Worm (Caenorhabditis elegans) whole organism, L4 larva: Measurements from ENCODE around the gene col-71.

ENCODE experiments used
- D1046.2 ChIP-seq: fragments of 200-800 bp; sonication (Bioruptor generic); IDR thresholded peaks from 2 replicates; pipeline ENCODE4 v1.3.6; 2022; ENCODE audit warnings: missing genetic modification characterization, missing compliant biosample characterization
- F26F4.8 ChIP-seq: fragments of 200-800 bp; sonication (Bioruptor generic); conservative IDR thresholded peaks from 2 replicates; pipeline ENCODE4 v1.3.6; 2022; ENCODE audit warnings: missing genetic modification characterization, missing compliant biosample characterization
- R02D3.7 ChIP-seq: fragments of 150-350 bp; sonication (generic microtip); optimal IDR thresholded peaks from 3 replicates; lab custom pipeline; 2014; ENCODE audit warnings: missing biosample characterization, missing genetic modification characterization
- Y105C5A.15 ChIP-seq: fragments of 200-800 bp; sonication (Bioruptor generic); IDR thresholded peaks from 2 replicates; pipeline ENCODE4 v1.3.6; 2022; ENCODE audit warnings: missing genetic modification characterization, missing compliant biosample characterization
- Y75B8A.6 ChIP-seq: fragments of 200-800 bp; sonication (Bioruptor generic); IDR thresholded peaks from 2 replicates; pipeline ENCODE4 v1.3.6; 2022; ENCODE audit warnings: missing genetic modification reagents, missing genetic modification characterization, missing compliant biosample characterization
- ama-1 ChIP-seq: fragments of 150-350 bp; optimal IDR thresholded peaks from 2 replicates; lab custom pipeline; 2014; ENCODE audit warnings: inconsistent platforms, mixed read lengths
- arid-1 ChIP-seq: fragments of 200-800 bp; sonication (Bioruptor generic); conservative IDR thresholded peaks from 2 replicates; pipeline ENCODE4 v1.3.6; 2022; ENCODE audit warnings: missing genetic modification reagents, missing genetic modification characterization, missing compliant biosample characterization
- attf-4 ChIP-seq: sonication (generic microtip); optimal IDR thresholded peaks from 3 replicates; lab custom pipeline; 2017; ENCODE audit warnings: missing biosample characterization, missing genetic modification characterization
- ceh-20 ChIP-seq: fragments of 200-800 bp; sonication (Bioruptor generic); IDR thresholded peaks from 2 replicates; pipeline ENCODE4 v1.3.6; 2022; ENCODE audit warnings: missing genetic modification reagents, missing genetic modification characterization, missing compliant biosample characterization
- ceh-32 ChIP-seq: sonication (generic microtip); optimal IDR thresholded peaks from 2 replicates; lab custom pipeline; 2016; ENCODE audit warnings: mild to moderate bottlenecking, missing genetic modification characterization, missing compliant biosample characterization; ENCODE audit not compliant: poor library complexity
- ceh-44 ChIP-seq: fragments of 200-800 bp; sonication (Bioruptor generic); IDR thresholded peaks from 2 replicates; pipeline ENCODE4 v1.3.6; 2022; ENCODE audit warnings: missing genetic modification reagents, missing genetic modification characterization, missing compliant biosample characterization
- ceh-62 ChIP-seq: sonication (generic microtip); optimal IDR thresholded peaks from 2 replicates; lab custom pipeline; 2017; ENCODE audit warnings: missing biosample characterization, missing genetic modification characterization
- cey-2 ChIP-seq: sonication (generic microtip); optimal IDR thresholded peaks from 3 replicates; lab custom pipeline; 2017; ENCODE audit warnings: missing genetic modification characterization, mild to moderate bottlenecking, missing compliant biosample characterization, antibody characterized with exemption, borderline replicate concordance; ENCODE audit not compliant: insufficient read depth
- daf-8 ChIP-seq: fragments of 200-800 bp; sonication (Bioruptor generic); IDR thresholded peaks from 2 replicates; pipeline ENCODE4 v1.3.6; 2022; ENCODE audit warnings: missing genetic modification characterization, missing compliant biosample characterization
- dmd-8 ChIP-seq: fragments of 200-800 bp; sonication (Bioruptor generic); IDR thresholded peaks from 2 replicates; pipeline ENCODE4 v1.3.6; 2022; ENCODE audit warnings: missing genetic modification characterization, missing compliant biosample characterization
- dpl-1 ChIP-seq: fragments of 150-350 bp; optimal IDR thresholded peaks from 2 replicates; lab custom pipeline; 2014; ENCODE audit warnings: missing biosample characterization, missing genetic modification reagents, missing genetic modification characterization
- egl-27 ChIP-seq: sonication (generic microtip); optimal IDR thresholded peaks from 3 replicates; lab custom pipeline; 2017; ENCODE audit warnings: missing biosample characterization, missing genetic modification reagents, missing genetic modification characterization
- egl-43 ChIP-seq: fragments of 200-800 bp; sonication (Bioruptor generic); IDR thresholded peaks from 2 replicates; pipeline ENCODE4 v1.3.6; 2022; ENCODE audit warnings: missing genetic modification reagents, missing genetic modification characterization, missing compliant biosample characterization
- gei-8 ChIP-seq: fragments of 200-800 bp; sonication (Bioruptor generic); optimal IDR thresholded peaks from 2 replicates; lab custom pipeline; 2018; ENCODE audit warnings: mild to moderate bottlenecking, missing genetic modification characterization, missing compliant biosample characterization
- hlh-11 ChIP-seq: fragments of 200-800 bp; sonication (Bioruptor generic); optimal IDR thresholded peaks from 2 replicates; lab custom pipeline; 2018; ENCODE audit warnings: mild to moderate bottlenecking, missing genetic modification characterization, missing compliant biosample characterization
- hmg-1.1 ChIP-seq: fragments of 200-800 bp; sonication (Bioruptor generic); IDR thresholded peaks from 2 replicates; pipeline ENCODE4 v1.3.6; 2022; ENCODE audit warnings: missing genetic modification reagents, missing genetic modification characterization, missing compliant biosample characterization
- lin-13 ChIP-seq: fragments of 150-350 bp; optimal IDR thresholded peaks from 2 replicates; lab custom pipeline; 2014; ENCODE audit warnings: missing biosample characterization, missing genetic modification reagents, missing genetic modification characterization
- lin-15B ChIP-seq: fragments of 150-350 bp; sonication (generic microtip); optimal IDR thresholded peaks from 3 replicates; lab custom pipeline; 2014; ENCODE audit warnings: missing biosample characterization, missing genetic modification characterization
- lin-38 ChIP-seq: fragments of 200-800 bp; sonication (Bioruptor generic); IDR thresholded peaks from 2 replicates; pipeline ENCODE4 v1.3.6; 2022; ENCODE audit warnings: missing genetic modification reagents, missing genetic modification characterization, missing compliant biosample characterization
- mdt-29 ChIP-seq: fragments of 200-800 bp; sonication (Bioruptor generic); IDR thresholded peaks from 2 replicates; pipeline ENCODE4 v1.3.6; 2022; ENCODE audit warnings: missing genetic modification reagents, missing genetic modification characterization, missing compliant biosample characterization
- mep-1 ChIP-seq: fragments of 150-350 bp; sonication (generic microtip); optimal IDR thresholded peaks from 3 replicates; lab custom pipeline; 2014; ENCODE audit warnings: missing biosample characterization, missing genetic modification characterization
- mxl-2 ChIP-seq: fragments of 200-800 bp; sonication (Bioruptor generic); conservative IDR thresholded peaks from 2 replicates; pipeline ENCODE4 v1.3.6; 2022; ENCODE audit warnings: missing genetic modification reagents, missing genetic modification characterization, missing compliant biosample characterization
- nhr-10 ChIP-seq: fragments of 150-350 bp; optimal IDR thresholded peaks from 2 replicates; lab custom pipeline; 2014; ENCODE audit warnings: missing biosample characterization, missing genetic modification characterization
- nhr-237 ChIP-seq: sonication (generic microtip); optimal IDR thresholded peaks from 2 replicates; lab custom pipeline; 2017; ENCODE audit warnings: missing biosample characterization, missing genetic modification characterization
- nhr-41 ChIP-seq: fragments of 200-800 bp; sonication (Bioruptor generic); IDR thresholded peaks from 2 replicates; pipeline ENCODE4 v1.3.6; 2022; ENCODE audit warnings: missing genetic modification reagents, missing genetic modification characterization, missing compliant biosample characterization
- nhr-48 ChIP-seq: sonication (generic microtip); optimal IDR thresholded peaks from 2 replicates; lab custom pipeline; 2016; ENCODE audit warnings: mild to moderate bottlenecking, missing genetic modification characterization, missing compliant biosample characterization
- nhr-77 ChIP-seq: fragments of 150-350 bp; optimal IDR thresholded peaks from 2 replicates; lab custom pipeline; 2014; ENCODE audit warnings: missing biosample characterization, missing genetic modification characterization
- saeg-2 ChIP-seq: fragments of 200-800 bp; sonication (Bioruptor generic); IDR thresholded peaks from 2 replicates; pipeline ENCODE4 v1.3.6; 2022; ENCODE audit warnings: missing genetic modification reagents, missing genetic modification characterization, missing compliant biosample characterization
- snpc-4 ChIP-seq: fragments of 150-350 bp; optimal IDR thresholded peaks from 2 replicates; lab custom pipeline; 2014; ENCODE audit warnings: missing biosample characterization, missing genetic modification characterization
- spr-1 ChIP-seq: sonication (generic microtip); optimal IDR thresholded peaks from 2 replicates; lab custom pipeline; 2016; ENCODE audit warnings: mild to moderate bottlenecking, missing genetic modification characterization, missing compliant biosample characterization
- tra-1 ChIP-seq: fragments of 200-800 bp; sonication (Bioruptor generic); IDR thresholded peaks from 2 replicates; pipeline ENCODE4 v1.3.6; 2022; ENCODE audit warnings: missing genetic modification reagents, missing genetic modification characterization, missing compliant biosample characterization
- unc-39 ChIP-seq: sonication (generic microtip); optimal IDR thresholded peaks from 2 replicates; lab custom pipeline; 2017; ENCODE audit warnings: missing biosample characterization, missing genetic modification characterization
- unc-62 ChIP-seq, 3 experiments: fragments of 150-350 bp in 1 of 3; sonication (generic microtip); optimal IDR thresholded peaks in 2 of 3; peaks in 1 of 3; 1 replicate in 1 of 3; 2 replicates in 2 of 3; lab custom pipeline; 2014 to 2017; ENCODE audit warnings: missing biosample characterization in 3 of 3, missing genetic modification characterization in 3 of 3, missing genetic modification reagents in 3 of 3, missing genotype in 1 of 3
- vab-7 ChIP-seq: fragments of 200-800 bp; sonication (Bioruptor generic); IDR thresholded peaks from 2 replicates; pipeline ENCODE4 v1.3.6; 2022; ENCODE audit warnings: missing genetic modification reagents, missing genetic modification characterization, missing compliant biosample characterization
- zag-1 ChIP-seq: fragments of 150-350 bp; optimal IDR thresholded peaks from 2 replicates; lab custom pipeline; 2014; ENCODE audit warnings: missing biosample characterization, missing genetic modification characterization
- zip-2 ChIP-seq: fragments of 150-350 bp; optimal IDR thresholded peaks from 2 replicates; lab custom pipeline; 2014; ENCODE audit warnings: missing biosample characterization, missing genetic modification characterization
- ztf-11 ChIP-seq: fragments of 150-350 bp; optimal IDR thresholded peaks from 2 replicates; lab custom pipeline; 2014; ENCODE audit warnings: missing biosample characterization, missing genetic modification characterization

Gene col-71

ce11 chrII:3515384-3516053 lies 13.1 kb upstream of the col-71 start, which contains the start of the genes Y49F6B.14 and clec-125:
Y49F6B.14 (minus strand) TSS chrII:3515484.
clec-125 (plus strand) TSS chrII:3516003.
- TF ChIP-seq D1046.2 (GFP tag; lab: Robert Waterston, UW) (no peak), egl-43 (GFP tag; lab: Robert Waterston, UW) (no peak), Y75B8A.6 (GFP tag; lab: Robert Waterston, UW) (no peak), ztf-11 (no peak), saeg-2 (GFP tag; lab: Robert Waterston, UW) (no peak), ceh-44 (no peak), R02D3.7 (tag; lab: Kevin White, UChicago) (no peak), vab-7 (no peak)

- TF ChIP-seq dpl-1 (GFP tag; lab: Kevin White, UChicago) (no peak), nhr-77 (no peak), nhr-48 (tag; lab: Kevin White, UChicago) (no peak), tra-1 (GFP tag; lab: Robert Waterston, UW) (no peak), arid-1 (GFP tag; lab: Robert Waterston, UW) (no peak), gei-8 (GFP tag; lab: Kevin White, UChicago) (no peak), ama-1 (lab: Kevin White, UChicago) (no peak), saeg-2 (GFP tag; lab: Robert Waterston, UW) (no peak), F26F4.8 (no peak), unc-39 (tag; lab: Kevin White, UChicago) (no peak), attf-4 (tag; lab: Kevin White, UChicago) (no peak)
Measured at ce11 chrII:3514631-3515030, 12.3 kb upstream of the col-71 start, which contains the start of gene srz-5. srz-5 (minus strand) TSS chrII:3514731.

- TF ChIP-seq tra-1 (GFP tag; lab: Robert Waterston, UW), result 0 out of 2 replicates have a peak, but pooled peaks have one; percentile 19
- no peak for TF ChIP-seq mdt-29 (GFP tag; lab: Robert Waterston, UW)
- TF ChIP-seq, all 104 proteins: peak for 1
Measured at ce11 chrII:3512240-3512639, 9.9 kb upstream of the col-71 start, which contains the start of gene Y49F6B.19. Y49F6B.19 (minus strand) TSS chrII:3512340.

ce11 chrII:3504717-3505116 lies 2.3 kb upstream of the col-71 start, which contains the start of gene cyh-1:
cyh-1 (plus strand) TSS chrII:3505017.
- TF ChIP-seq ceh-62 (tag; lab: Kevin White, UChicago) (no peak), tra-1 (GFP tag; lab: Robert Waterston, UW) (no peak), lin-38 (GFP tag; lab: Robert Waterston, UW) (0 out of 2 replicates have a peak, but pooled peaks have one; percentile 15), hmg-1.1 (no peak), dmd-8 (GFP tag; lab: Robert Waterston, UW) (no peak)

- 0 out of 2 replicates have a peak, but pooled peaks have one; percentile 43 for TF ChIP-seq Y105C5A.15 (GFP tag; lab: Robert Waterston, UW)
- no peak for TF ChIP-seq lin-15B (tag; lab: Kevin White, UChicago)
- no peak for TF ChIP-seq nhr-41
- TF ChIP-seq hlh-11, result no peak
- no peak for TF ChIP-seq ceh-44
- TF ChIP-seq zip-2 (tag; lab: Kevin White, UChicago), result no peak
- TF ChIP-seq lin-13 (GFP tag; lab: Kevin White, UChicago), result no peak
- no peak for TF ChIP-seq snpc-4 (tag; lab: Kevin White, UChicago)
- no peak for TF ChIP-seq ceh-20 (GFP tag; lab: Robert Waterston, UW)
- TF ChIP-seq egl-27 (tag; lab: Kevin White, UChicago), result no peak
- TF ChIP-seq vab-7, result no peak
- TF ChIP-seq nhr-10 (tag; lab: Kevin White, UChicago), result no peak
- no peak for TF ChIP-seq zag-1 (tag; lab: Kevin White, UChicago)
- TF ChIP-seq unc-62 (GFP tag; optimal IDR thresholded peaks at IDR 0.05 in 1 of 2; lab: Kevin White, UChicago), result peak in 1 of 2 experiments; percentile 67
- no peak for TF ChIP-seq unc-62 (tag; optimal IDR thresholded peaks at IDR 0.05; lab: Kevin White, UChicago)
- no peak for TF ChIP-seq nhr-237 (tag; lab: Kevin White, UChicago)
- no peak for TF ChIP-seq attf-4 (tag; lab: Kevin White, UChicago)
- TF ChIP-seq mep-1 (tag; lab: Kevin White, UChicago), result no peak
- no peak for TF ChIP-seq daf-8 (GFP tag; lab: Robert Waterston, UW)
- TF ChIP-seq Y75B8A.6 (GFP tag; lab: Robert Waterston, UW), result no peak
- no peak for TF ChIP-seq ceh-32
- no peak for TF ChIP-seq cey-2 (tag; lab: Kevin White, UChicago)
- no peak for TF ChIP-seq mxl-2 (GFP tag; lab: Robert Waterston, UW)
- TF ChIP-seq spr-1 (tag; lab: Kevin White, UChicago), result no peak
Measured at ce11 chrII:3502011-3502410, 359 bp downstream of the col-71 start.
